Worm (Caenorhabditis elegans) whole organism, L3 larva: ENCODE data around the gene W04H10.2.
A peak's percentile ranks its signal among the peaks of the same experiment; 100 is the strongest.

Source experiments
- ZK546.5 ChIP-seq: sonication (generic microtip); optimal IDR thresholded peaks from 2 replicates; lab custom pipeline; 2017; ENCODE audit warnings: missing biosample characterization, missing genetic modification characterization
- egl-27 ChIP-seq: sonication (generic microtip); optimal IDR thresholded peaks from 4 replicates; lab custom pipeline; 2017; ENCODE audit warnings: missing biosample characterization, missing genetic modification reagents, missing genetic modification characterization
- hmg-11 ChIP-seq: sonication (generic microtip); optimal IDR thresholded peaks from 2 replicates; lab custom pipeline; 2016; ENCODE audit warnings: missing genetic modification characterization, missing compliant biosample characterization
- lsy-12 ChIP-seq: sonication (generic microtip); optimal IDR thresholded peaks from 2 replicates; lab custom pipeline; 2016; ENCODE audit warnings: mild to moderate bottlenecking, missing genetic modification characterization, missing compliant biosample characterization
- nhr-43 ChIP-seq: sonication (generic microtip); optimal IDR thresholded peaks from 2 replicates; lab custom pipeline; 2016; ENCODE audit warnings: mild to moderate bottlenecking, missing genetic modification characterization, missing compliant biosample characterization; ENCODE audit not compliant: poor library complexity, severe bottlenecking

DNA sequence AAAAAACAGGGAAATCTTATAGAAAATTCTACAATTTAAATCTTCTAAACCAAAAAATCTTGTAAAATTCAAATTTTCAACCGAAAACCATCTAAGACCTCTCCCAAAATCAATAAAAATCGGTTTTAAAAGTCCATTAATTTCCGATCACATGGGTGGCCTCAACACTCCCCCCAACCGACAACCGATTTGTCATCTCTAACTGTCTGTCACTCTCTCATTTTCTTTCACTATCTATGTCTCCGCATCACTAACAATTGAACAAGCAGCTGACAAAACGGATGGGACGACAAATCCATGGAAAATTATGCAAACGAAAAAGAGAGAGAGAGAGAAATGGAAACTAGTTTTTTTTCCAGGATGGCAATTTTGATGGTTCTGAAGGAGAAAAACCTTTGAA is 2.4 kb upstream of the W04H10.2 start:
- TF ChIP-seq ZK546.5 (tag; lab: Kevin White, UChicago) (no peak), hmg-11 (tag; lab: Kevin White, UChicago) (peak; percentile 74), nhr-43 (tag; lab: Kevin White, UChicago) (no peak), lsy-12 (tag; lab: Kevin White, UChicago) (no peak), egl-27 (tag; lab: Kevin White, UChicago) (no peak)
